Worm (Caenorhabditis elegans) whole organism, L3 larva: ENCODE results near the gene ckb-2.

Experiments used
- ZK546.5 ChIP-seq: sonication (generic microtip); optimal IDR thresholded peaks from 2 replicates; lab custom pipeline; 2017; ENCODE audit warnings: missing biosample characterization, missing genetic modification characterization
- fos-1 ChIP-seq: fragments of 150-350 bp; optimal IDR thresholded peaks from 2 replicates; lab custom pipeline; 2014; ENCODE audit warnings: missing biosample characterization, missing genetic modification characterization

DNA sequence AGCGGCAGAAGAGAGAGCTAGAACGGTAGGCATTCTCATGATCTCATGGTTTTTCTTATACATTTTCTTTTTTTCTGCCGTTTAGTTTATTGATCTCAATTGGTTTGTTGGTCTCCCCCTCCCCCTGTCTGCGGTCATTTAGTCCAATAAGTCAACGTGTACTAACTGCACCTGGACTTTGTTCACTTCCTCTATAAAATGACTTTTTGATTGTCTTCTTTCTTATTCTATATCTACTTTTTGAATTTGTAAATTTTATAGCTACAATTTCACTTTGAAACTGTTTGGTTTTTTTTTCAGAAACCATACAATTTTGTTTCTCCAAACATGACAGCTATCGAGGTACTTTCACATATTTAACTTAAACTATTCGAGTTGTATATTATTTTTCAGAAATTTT lies at the start of gene ckb-2:
- TF ChIP-seq ZK546.5 (no peak), fos-1 (tag; lab: Kevin White, UChicago) (no peak)
